Worm (Caenorhabditis elegans): ENCODE results near the gene mans-3.

mans-3 gene

ce11 chrX:5218323-5218722 lies 53.1 kb downstream of the mans-3 start:
- no peak for TF ChIP-seq Y75B8A.6 (GFP tag; IDR thresholded peaks at IDR 0.05)
- TF ChIP-seq nhr-237 (tag; optimal IDR thresholded peaks at IDR 0.05), result no peak
- TF ChIP-seq aly-2 (tag; optimal IDR thresholded peaks at IDR 0.05), result no peak
- no peak for TF ChIP-seq spr-1 (tag; optimal IDR thresholded peaks at IDR 0.05)
- TF ChIP-seq ceh-44 (GFP tag; IDR thresholded peaks at IDR 0.05), result no peak
- peak; percentile 95 for TF ChIP-seq aha-1 (tag)
- TF ChIP-seq ama-1 (optimal IDR thresholded peaks at IDR 0.05), result no peak

Measured in whole organism, L4 larva.